Fruit fly (Drosophila melanogaster): ENCODE data around the gene comm3.

comm3 gene

DNA sequence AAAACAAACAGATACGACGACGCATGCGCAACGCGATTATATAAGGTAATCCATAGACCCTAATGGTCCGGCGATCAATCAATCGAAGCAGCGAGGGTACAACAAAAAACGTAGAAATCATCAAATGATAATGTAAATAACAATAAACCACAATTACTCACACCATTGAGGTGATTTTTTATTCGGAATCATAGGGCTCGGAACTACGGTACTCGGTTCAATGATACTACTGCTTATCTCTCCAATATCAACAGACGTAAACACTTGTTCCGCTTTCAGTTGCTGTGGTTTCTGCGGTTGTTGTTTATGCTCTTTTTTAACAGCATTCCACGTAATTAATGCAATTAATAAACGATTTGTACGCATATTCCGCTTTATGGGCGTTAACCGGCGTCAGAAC, 49.6 kb downstream of the comm3 start (continued):
- TF ChIP-seq Meics (GFP tag; optimal IDR thresholded peaks at IDR 0.05) (peak; percentile 14), Deaf1 (tag; optimal IDR thresholded peaks at IDR 0.05) (peak; percentile 1), CG34376 (GFP tag; optimal IDR thresholded peaks at IDR 0.05) (peak; percentile 83), CG18476 (GFP tag; optimal IDR thresholded peaks at IDR 0.05) (no peak), Nf-YA (GFP tag; IDR thresholded peaks at IDR 0.05) (no peak), Max (GFP tag; optimal IDR thresholded peaks at IDR 0.05) (no peak), lab (GFP tag; optimal IDR thresholded peaks at IDR 0.05) (peak; percentile 78), tll (GFP tag; optimal IDR thresholded peaks at IDR 0.05) (no peak), Sox100B (GFP tag; optimal IDR thresholded peaks at IDR 0.05) (no peak), exex (tag; optimal IDR thresholded peaks at IDR 0.05) (peak; percentile 99), oc (tag; optimal IDR thresholded peaks at IDR 0.05) (peak; percentile 39), Hmr (GFP tag; optimal IDR thresholded peaks at IDR 0.05) (no peak), Awh (GFP tag; IDR thresholded peaks at IDR 0.05) (0 out of 2 replicates have a peak, but pooled peaks have one; percentile 20), CG34224 (GFP tag; IDR thresholded peaks at IDR 0.05; ENCODE audit: partially characterized antibody) (no peak), mirr (GFP tag; optimal IDR thresholded peaks at IDR 0.05) (peak; percentile 74), unpg (GFP tag; optimal IDR thresholded peaks at IDR 0.05) (no peak), CG10147 (GFP tag; optimal IDR thresholded peaks at IDR 0.05) (peak; percentile 6), HmgZ (tag; optimal IDR thresholded peaks at IDR 0.05) (peak; percentile 24), crp (GFP tag; optimal IDR thresholded peaks at IDR 0.05) (no peak), CG8281 (tag; optimal IDR thresholded peaks at IDR 0.05) (no peak), Dll (GFP tag; IDR thresholded peaks at IDR 0.05; ENCODE audit: partially characterized antibody) (0 out of 4 replicates have a peak, but pooled peaks have one; percentile 9), CG6813 (GFP tag; optimal IDR thresholded peaks at IDR 0.05) (no peak), sug (tag; optimal IDR thresholded peaks at IDR 0.05) (peak; percentile 79), E2f2 (GFP tag; IDR thresholded peaks at IDR 0.05) (no peak), CG13296 (GFP tag; optimal IDR thresholded peaks at IDR 0.05) (peak; percentile 23), CG15601 (tag; optimal IDR thresholded peaks at IDR 0.05) (no peak), wor (GFP tag; IDR thresholded peaks at IDR 0.05) (no peak), CG10267 (tag; optimal IDR thresholded peaks at IDR 0.05) (no peak), CG13894 (tag; optimal IDR thresholded peaks at IDR 0.05) (peak; percentile 55), disco-r (GFP tag; optimal IDR thresholded peaks at IDR 0.05) (no peak), cwo (GFP tag; optimal IDR thresholded peaks at IDR 0.05) (peak; percentile 45), Fer1 (GFP tag; optimal IDR thresholded peaks at IDR 0.05) (peak; percentile 12), Aef1 (GFP tag; IDR thresholded peaks at IDR 0.05) (no peak), sd (tag; optimal IDR thresholded peaks at IDR 0.05) (peak; percentile 42), pita (GFP tag; optimal IDR thresholded peaks at IDR 0.05) (no peak)

DNA sequence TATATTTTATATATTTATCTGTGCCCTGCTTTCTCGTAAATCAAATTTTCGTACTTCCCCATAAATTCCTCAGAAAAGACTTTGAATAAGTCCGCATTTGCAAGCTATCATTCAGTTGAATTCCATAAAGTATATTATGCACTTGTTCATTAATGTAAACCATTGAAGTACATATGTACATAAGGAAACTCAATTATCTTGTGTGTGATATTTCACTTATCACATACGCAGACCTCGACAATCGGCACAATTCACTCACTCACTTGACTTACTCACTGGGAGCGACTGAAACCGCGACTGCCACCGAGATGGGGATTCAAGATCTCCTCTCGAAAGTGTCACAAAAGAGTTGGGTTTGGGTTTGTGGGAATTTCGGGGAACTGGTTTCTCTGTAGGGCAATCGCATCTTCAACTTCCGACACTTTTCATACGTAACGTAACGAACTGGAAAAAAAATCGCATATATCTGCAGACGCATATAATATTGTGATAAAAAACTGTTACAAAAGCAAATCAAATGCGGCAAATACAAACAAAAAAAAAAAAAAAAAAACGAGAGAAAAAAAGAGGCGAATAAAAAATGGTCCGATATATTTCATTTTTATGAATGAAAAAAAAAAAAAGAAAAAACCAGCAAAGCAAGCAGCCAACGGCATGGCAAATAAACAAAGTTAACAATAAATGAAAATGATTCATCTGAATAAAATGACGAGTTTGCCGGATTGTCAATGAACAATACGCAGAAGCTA, 50.4 kb downstream of the comm3 start:
- TF ChIP-seq CG17568 (GFP tag; optimal IDR thresholded peaks at IDR 0.05) (peak; percentile 12), CG12942 (GFP tag; optimal IDR thresholded peaks at IDR 0.05) (no peak), hkb (optimal IDR thresholded peaks at IDR 0.05) (no peak), hkb (GFP tag; IDR thresholded peaks at IDR 0.05) (peak; percentile 59), CG14014 (GFP tag; IDR thresholded peaks at IDR 0.05) (peak; percentile 68; the same call in 1 of the 2 replicates), Ada2b (GFP tag; IDR thresholded peaks at IDR 0.05) (no peak), CG10543 (GFP tag; optimal IDR thresholded peaks at IDR 0.05) (peak; percentile 25), sug (tag; optimal IDR thresholded peaks at IDR 0.05) (peak; percentile 9), CG15601 (tag; optimal IDR thresholded peaks at IDR 0.05) (peak; percentile 44), odd (GFP tag; optimal IDR thresholded peaks at IDR 0.05) (peak; percentile 28), CG18619 (GFP tag; optimal IDR thresholded peaks at IDR 0.05) (peak; percentile 2), z (GFP tag; IDR thresholded peaks at IDR 0.05) (0 out of 3 replicates have a peak, but pooled peaks have one; percentile 44), fd64A (GFP tag; optimal IDR thresholded peaks at IDR 0.05) (peak; percentile 37), CG31441 (GFP tag; IDR thresholded peaks at IDR 0.05) (peak; percentile 14; the same call in 1 of the 2 replicates), CG12769 (tag; optimal IDR thresholded peaks at IDR 0.05) (peak; percentile 29), Lim3 (GFP tag; IDR thresholded peaks at IDR 0.05) (no peak)
